Worm (Caenorhabditis elegans): ENCODE results near the gene Y34B4A.4.

DNA sequence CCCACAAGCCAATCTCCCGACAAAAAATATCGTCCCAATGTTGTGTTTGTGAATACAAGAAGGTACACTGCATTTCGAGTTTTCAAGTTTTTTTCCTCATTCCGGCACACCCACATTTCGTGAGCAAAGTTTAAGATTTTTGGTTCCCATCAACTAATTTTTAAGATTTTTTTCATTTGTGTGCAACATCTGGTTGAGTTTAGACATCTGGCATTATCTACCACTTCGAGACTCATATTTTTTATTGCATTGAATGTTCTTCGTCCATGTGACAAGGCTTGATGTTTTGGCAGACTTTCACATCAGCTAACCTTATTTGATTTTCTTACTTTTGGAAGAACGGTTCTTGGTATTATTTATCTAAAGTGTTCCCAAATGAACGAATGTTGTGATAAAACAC, 3.7 kb upstream of the Y34B4A.4 start:
- no peak for TF ChIP-seq ztf-11 (tag; optimal IDR thresholded peaks at IDR 0.05)
- no peak for TF ChIP-seq nhr-6 (tag; optimal IDR thresholded peaks at IDR 0.05)
- TF ChIP-seq ama-1 (optimal IDR thresholded peaks at IDR 0.05), result no peak
- TF ChIP-seq snpc-4 (tag; optimal IDR thresholded peaks at IDR 0.05), result no peak
- no peak for TF ChIP-seq ZK546.5 (tag; optimal IDR thresholded peaks at IDR 0.05)

Measured in whole organism, L2 larva.